Worm (Caenorhabditis elegans) whole organism, L4 larva: ENCODE results near the gene F46G10.1.

Experiments
- F10B5.3 ChIP-seq: sonication (generic microtip); optimal IDR thresholded peaks from 2 replicates; lab custom pipeline; 2016; ENCODE audit warnings: mild to moderate bottlenecking, missing genetic modification characterization, missing compliant biosample characterization
- R02D3.7 ChIP-seq: fragments of 150-350 bp; sonication (generic microtip); optimal IDR thresholded peaks from 3 replicates; lab custom pipeline; 2014; ENCODE audit warnings: missing biosample characterization, missing genetic modification characterization
- Y48G9A.11 ChIP-seq: fragments of 200-800 bp; sonication (Bioruptor generic); IDR thresholded peaks from 2 replicates; pipeline ENCODE4 v1.3.6; 2022; ENCODE audit warnings: missing genetic modification reagents, missing genetic modification characterization, missing compliant biosample characterization
- aha-1 ChIP-seq: fragments of 150-350 bp; peaks from one replicate; lab custom pipeline; 2014; ENCODE audit warnings: missing biosample characterization, missing genetic modification characterization
- aly-2 ChIP-seq: sonication (generic microtip); optimal IDR thresholded peaks from 2 replicates; lab custom pipeline; 2018; ENCODE audit warnings: missing biosample characterization, missing genetic modification characterization
- ceh-20 ChIP-seq: fragments of 200-800 bp; sonication (Bioruptor generic); IDR thresholded peaks from 2 replicates; pipeline ENCODE4 v1.3.6; 2022; ENCODE audit warnings: missing genetic modification reagents, missing genetic modification characterization, missing compliant biosample characterization
- ceh-32 ChIP-seq: sonication (generic microtip); optimal IDR thresholded peaks from 2 replicates; lab custom pipeline; 2016; ENCODE audit warnings: mild to moderate bottlenecking, missing genetic modification characterization, missing compliant biosample characterization; ENCODE audit not compliant: poor library complexity
- ceh-62 ChIP-seq: sonication (generic microtip); optimal IDR thresholded peaks from 2 replicates; lab custom pipeline; 2017; ENCODE audit warnings: missing biosample characterization, missing genetic modification characterization
- ceh-82 ChIP-seq: sonication (generic microtip); optimal IDR thresholded peaks from 2 replicates; lab custom pipeline; 2017; ENCODE audit warnings: missing biosample characterization, missing genetic modification characterization
- ces-1 ChIP-seq: fragments of 150-350 bp; sonication (generic microtip); optimal IDR thresholded peaks from 4 replicates; lab custom pipeline; 2014; ENCODE audit warnings: missing biosample characterization, missing genetic modification reagents, missing genetic modification characterization
- daf-12 ChIP-seq: fragments of 150-350 bp; optimal IDR thresholded peaks from 2 replicates; lab custom pipeline; 2014; ENCODE audit warnings: missing biosample characterization, missing genetic modification reagents, missing genetic modification characterization
- daf-19 ChIP-seq: fragments of 200-800 bp; sonication (Bioruptor generic); conservative IDR thresholded peaks from 2 replicates; pipeline ENCODE4 v1.3.6; 2022; ENCODE audit warnings: missing genetic modification characterization, missing compliant biosample characterization
- daf-8 ChIP-seq: fragments of 200-800 bp; sonication (Bioruptor generic); IDR thresholded peaks from 2 replicates; pipeline ENCODE4 v1.3.6; 2022; ENCODE audit warnings: missing genetic modification characterization, missing compliant biosample characterization
- dmd-6 ChIP-seq: fragments of 200-800 bp; sonication (Bioruptor generic); IDR thresholded peaks from 2 replicates; pipeline ENCODE4 v1.3.6; 2022; ENCODE audit warnings: missing genetic modification reagents, missing genetic modification characterization, missing compliant biosample characterization
- dmd-8 ChIP-seq: fragments of 200-800 bp; sonication (Bioruptor generic); IDR thresholded peaks from 2 replicates; pipeline ENCODE4 v1.3.6; 2022; ENCODE audit warnings: missing genetic modification characterization, missing compliant biosample characterization
- dpl-1 ChIP-seq: fragments of 150-350 bp; optimal IDR thresholded peaks from 2 replicates; lab custom pipeline; 2014; ENCODE audit warnings: missing biosample characterization, missing genetic modification reagents, missing genetic modification characterization
- duxl-1 ChIP-seq: sonication (generic microtip); optimal IDR thresholded peaks from 2 replicates; lab custom pipeline; 2016; ENCODE audit warnings: mild to moderate bottlenecking, missing genetic modification characterization, moderate library complexity, missing compliant biosample characterization; ENCODE audit not compliant: poor library complexity
- fkh-10 ChIP-seq: fragments of 150-350 bp; optimal IDR thresholded peaks from 2 replicates; lab custom pipeline; 2014; ENCODE audit warnings: missing biosample characterization, missing genetic modification reagents, missing genetic modification characterization
- fos-1 ChIP-seq: fragments of 150-350 bp; optimal IDR thresholded peaks from 2 replicates; lab custom pipeline; 2014; ENCODE audit warnings: missing biosample characterization, missing genetic modification characterization
- gei-8 ChIP-seq: fragments of 200-800 bp; sonication (Bioruptor generic); optimal IDR thresholded peaks from 2 replicates; lab custom pipeline; 2018; ENCODE audit warnings: mild to moderate bottlenecking, missing genetic modification characterization, missing compliant biosample characterization
- hif-1 ChIP-seq, 2 experiments: sonication (generic microtip); optimal IDR thresholded peaks; 2 replicates each; lab custom pipeline; 2016 to 2017; ENCODE audit warnings: missing compliant biosample characterization in 2 of 2, missing genetic modification characterization in 2 of 2, missing genetic modification reagents in 2 of 2, missing genotype in 2 of 2, mild to moderate bottlenecking in 1 of 2
- hlh-11 ChIP-seq: fragments of 200-800 bp; sonication (Bioruptor generic); optimal IDR thresholded peaks from 2 replicates; lab custom pipeline; 2018; ENCODE audit warnings: mild to moderate bottlenecking, missing genetic modification characterization, missing compliant biosample characterization
- hlh-30 ChIP-seq: sonication (generic microtip); optimal IDR thresholded peaks from 2 replicates; lab custom pipeline; 2017; ENCODE audit warnings: antibody characterized with exemption, mild to moderate bottlenecking, missing genetic modification characterization, missing compliant biosample characterization; ENCODE audit not compliant: insufficient read depth
- hmg-1.1 ChIP-seq: fragments of 200-800 bp; sonication (Bioruptor generic); IDR thresholded peaks from 2 replicates; pipeline ENCODE4 v1.3.6; 2022; ENCODE audit warnings: missing genetic modification reagents, missing genetic modification characterization, missing compliant biosample characterization
- lin-1 ChIP-seq: fragments of 200-800 bp; sonication (Bioruptor generic); IDR thresholded peaks from 2 replicates; pipeline ENCODE4 v1.3.6; 2022; ENCODE audit warnings: missing genetic modification reagents, missing genetic modification characterization, missing compliant biosample characterization
- lsy-2 ChIP-seq, 2 experiments: fragments of 150-350 bp in 1 of 2; sonication (generic microtip) in 1 of 2; optimal IDR thresholded peaks; 2 replicates each; lab custom pipeline; 2014 to 2017; ENCODE audit warnings: missing biosample characterization in 2 of 2, missing genetic modification characterization in 2 of 2
- madf-9 ChIP-seq: fragments of 200-800 bp; sonication (Bioruptor generic); conservative IDR thresholded peaks from 2 replicates; pipeline ENCODE4 v1.3.6; 2022; ENCODE audit warnings: missing genetic modification reagents, missing genetic modification characterization, missing compliant biosample characterization
- mdt-29 ChIP-seq: fragments of 200-800 bp; sonication (Bioruptor generic); IDR thresholded peaks from 2 replicates; pipeline ENCODE4 v1.3.6; 2022; ENCODE audit warnings: missing genetic modification reagents, missing genetic modification characterization, missing compliant biosample characterization
- mep-1 ChIP-seq: fragments of 150-350 bp; sonication (generic microtip); optimal IDR thresholded peaks from 3 replicates; lab custom pipeline; 2014; ENCODE audit warnings: missing biosample characterization, missing genetic modification characterization
- mes-2 ChIP-seq: sonication (generic microtip); optimal IDR thresholded peaks from 2 replicates; lab custom pipeline; 2016; ENCODE audit warnings: missing genotype, mild to moderate bottlenecking, missing genetic modification characterization, missing compliant biosample characterization; ENCODE audit not compliant: poor library complexity, severe bottlenecking
- nhr-102 ChIP-seq: sonication (generic microtip); optimal IDR thresholded peaks from 2 replicates; lab custom pipeline; 2016; ENCODE audit warnings: mild to moderate bottlenecking, missing genetic modification characterization, moderate library complexity, missing compliant biosample characterization
- nhr-11 ChIP-seq: fragments of 150-350 bp; optimal IDR thresholded peaks from 2 replicates; lab custom pipeline; 2014; ENCODE audit warnings: missing biosample characterization, missing genetic modification characterization
- nhr-111 ChIP-seq: fragments of 200-800 bp; sonication (Bioruptor generic); optimal IDR thresholded peaks from 2 replicates; lab custom pipeline; 2018; ENCODE audit warnings: mild to moderate bottlenecking, missing genetic modification characterization, missing compliant biosample characterization
- nhr-28 ChIP-seq: fragments of 150-350 bp; optimal IDR thresholded peaks from 2 replicates; lab custom pipeline; 2014; ENCODE audit warnings: missing biosample characterization, missing genetic modification characterization
- nhr-48 ChIP-seq: sonication (generic microtip); optimal IDR thresholded peaks from 2 replicates; lab custom pipeline; 2016; ENCODE audit warnings: mild to moderate bottlenecking, missing genetic modification characterization, missing compliant biosample characterization
- nhr-76 ChIP-seq: fragments of 150-350 bp; optimal IDR thresholded peaks from 2 replicates; lab custom pipeline; 2014; ENCODE audit warnings: missing biosample characterization, missing genetic modification characterization
- pha-4 ChIP-seq, 2 experiments: fragments of 150-350 bp in 1 of 2; fragments of 200-800 bp in 1 of 2; sonication (Bioruptor generic) in 1 of 2; IDR thresholded peaks in 1 of 2; optimal IDR thresholded peaks in 1 of 2; 2 replicates each; pipeline versions ENCODE4 v1.3.6 to Lab custom; 2014 to 2022; ENCODE audit warnings: missing genetic modification characterization in 2 of 2, missing genetic modification reagents in 2 of 2, missing biosample characterization in 1 of 2, missing compliant biosample characterization in 1 of 2
- php-3 ChIP-seq: fragments of 200-800 bp; sonication (Bioruptor generic); IDR thresholded peaks from 2 replicates; pipeline ENCODE4 v1.3.6; 2022; ENCODE audit warnings: missing genetic modification reagents, missing genetic modification characterization, missing compliant biosample characterization
- rbr-2 ChIP-seq: sonication (generic microtip); optimal IDR thresholded peaks from 2 replicates; lab custom pipeline; 2016; ENCODE audit warnings: missing genotype, missing genetic modification characterization, missing compliant biosample characterization
- saeg-2 ChIP-seq: fragments of 200-800 bp; sonication (Bioruptor generic); IDR thresholded peaks from 2 replicates; pipeline ENCODE4 v1.3.6; 2022; ENCODE audit warnings: missing genetic modification reagents, missing genetic modification characterization, missing compliant biosample characterization
- tra-1 ChIP-seq: fragments of 200-800 bp; sonication (Bioruptor generic); IDR thresholded peaks from 2 replicates; pipeline ENCODE4 v1.3.6; 2022; ENCODE audit warnings: missing genetic modification reagents, missing genetic modification characterization, missing compliant biosample characterization
- unc-130 ChIP-seq: sonication (generic microtip); optimal IDR thresholded peaks from 2 replicates; lab custom pipeline; 2016; ENCODE audit warnings: missing genetic modification reagents, missing genetic modification characterization, missing compliant biosample characterization
- unc-62 ChIP-seq, 3 experiments: fragments of 150-350 bp in 1 of 3; sonication (generic microtip); optimal IDR thresholded peaks in 2 of 3; peaks in 1 of 3; 1 replicate in 1 of 3; 2 replicates in 2 of 3; lab custom pipeline; 2014 to 2017; ENCODE audit warnings: missing biosample characterization in 3 of 3, missing genetic modification characterization in 3 of 3, missing genetic modification reagents in 3 of 3, missing genotype in 1 of 3
- zfp-2 ChIP-seq: sonication (generic microtip); optimal IDR thresholded peaks from 2 replicates; lab custom pipeline; 2016; ENCODE audit warnings: mild to moderate bottlenecking, missing genetic modification characterization, missing compliant biosample characterization
- zfp-3 ChIP-seq: fragments of 200-800 bp; sonication (Bioruptor generic); conservative IDR thresholded peaks from 2 replicates; pipeline ENCODE4 v1.3.6; 2022; ENCODE audit warnings: missing genetic modification reagents, missing genetic modification characterization, missing compliant biosample characterization

The F46G10.1 gene

DNA sequence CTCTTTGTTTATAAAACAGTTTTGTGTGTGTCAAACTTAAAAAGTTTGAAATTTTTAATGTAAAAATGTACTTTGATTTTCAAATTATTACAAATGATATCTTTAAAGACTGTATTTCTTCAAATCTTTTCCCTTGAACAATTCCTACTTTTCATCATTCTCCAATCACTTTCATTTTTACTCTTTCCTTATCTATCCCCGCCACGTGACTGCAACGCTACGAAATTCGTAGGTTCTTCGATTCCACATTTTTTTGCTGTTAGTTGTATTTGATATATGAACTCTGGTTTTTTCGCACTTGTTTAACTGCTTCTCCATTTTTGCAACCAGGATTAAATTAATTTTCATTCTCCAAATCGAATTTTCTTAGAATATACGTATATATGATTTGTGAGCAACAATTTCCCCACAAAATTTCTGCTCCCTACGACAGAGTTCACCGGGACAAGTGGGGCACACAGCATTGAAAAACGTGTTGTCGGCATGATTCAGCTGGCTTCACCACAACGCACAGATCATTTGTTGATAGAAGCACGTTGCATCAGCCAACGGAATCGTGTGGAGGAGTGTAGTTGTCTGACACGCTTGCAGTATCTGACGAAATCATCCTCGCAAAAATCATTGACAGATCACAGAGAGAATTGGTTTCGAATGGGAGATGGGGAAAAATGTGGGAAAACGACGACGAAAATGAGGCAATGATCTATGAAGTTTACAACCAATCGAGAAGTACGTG is 43.3 kb upstream of the F46G10.1 start (continued):
- TF ChIP-seq lin-1 (GFP tag; lab: Robert Waterston, UW) (peak; percentile 29; the same call in 1 of the 2 replicates), daf-19 (GFP tag; lab: Robert Waterston, UW) (no peak), nhr-102 (tag; lab: Kevin White, UChicago) (peak; percentile 48), hlh-30 (tag; lab: Kevin White, UChicago) (peak; percentile 80), dmd-8 (no peak), ceh-62 (tag; lab: Kevin White, UChicago) (no peak)

DNA sequence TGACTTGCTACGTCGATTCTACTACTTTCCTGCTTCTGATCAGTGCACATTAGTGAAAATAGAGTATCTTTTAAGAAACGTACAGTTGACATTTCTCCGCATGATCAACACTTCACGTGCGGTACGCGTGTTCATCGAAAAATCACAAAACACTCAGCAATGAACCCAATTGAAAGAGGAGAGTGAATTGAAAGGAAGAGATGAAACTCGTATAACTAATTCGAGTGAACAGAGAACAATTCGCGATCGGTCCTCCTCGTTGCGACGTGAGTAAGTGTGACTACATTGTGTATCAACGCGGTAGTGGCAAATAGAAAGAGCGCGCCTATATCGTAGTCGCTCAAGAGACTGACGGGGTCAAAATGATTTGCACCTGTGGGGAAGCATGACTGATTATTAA is 42.0 kb upstream of the F46G10.1 start:
- TF ChIP-seq daf-12 (tag; lab: Kevin White, UChicago) (no peak), php-3 (GFP tag; lab: Robert Waterston, UW) (0 out of 2 replicates have a peak, but pooled peaks have one; percentile 36), mep-1 (peak; percentile 86), ces-1 (GFP tag; lab: Kevin White, UChicago) (no peak), nhr-48 (tag; lab: Kevin White, UChicago) (peak; percentile 96), F10B5.3 (tag; lab: Kevin White, UChicago) (no peak), hif-1 (tag; optimal IDR thresholded peaks at IDR 0.05; lab: Kevin White, UChicago) (peak; percentile 18 to 75), hlh-11 (tag; lab: Kevin White, UChicago) (peak; percentile 92), dmd-6 (GFP tag; lab: Robert Waterston, UW) (peak; percentile 97), tra-1 (peak; percentile 63; the same call in 1 of the 2 replicates), aha-1 (tag; lab: Kevin White, UChicago) (peak; percentile 97), R02D3.7 (no peak), fkh-10 (GFP tag; lab: Kevin White, UChicago) (no peak), lsy-2 (tag; optimal IDR thresholded peaks at IDR 0.05; lab: Kevin White, UChicago) (peak; percentile 54 to 71), lin-1 (GFP tag; lab: Robert Waterston, UW) (0 out of 2 replicates have a peak, but pooled peaks have one; percentile 21), nhr-111 (no peak), unc-130 (no peak), gei-8 (GFP tag; lab: Kevin White, UChicago) (peak; percentile 65), ceh-32 (tag; lab: Kevin White, UChicago) (no peak), Y48G9A.11 (no peak), daf-8 (GFP tag; lab: Robert Waterston, UW) (no peak), nhr-11 (tag; lab: Kevin White, UChicago) (peak; percentile 57), mes-2 (peak; percentile 40), mdt-29 (GFP tag; lab: Robert Waterston, UW) (no peak), zfp-2 (no peak), duxl-1 (tag; lab: Kevin White, UChicago) (peak; percentile 28), dpl-1 (GFP tag; lab: Kevin White, UChicago) (no peak), pha-4 (GFP tag; IDR thresholded peaks at IDR 0.05; lab: Robert Waterston, UW) (no peak), pha-4 (tag; optimal IDR thresholded peaks at IDR 0.05; lab: Kevin White, UChicago) (peak; percentile 20), saeg-2 (GFP tag; lab: Robert Waterston, UW) (0 out of 2 replicates have a peak, but pooled peaks have one; percentile 28), nhr-102 (tag; lab: Kevin White, UChicago) (peak; percentile 74), nhr-28 (tag; lab: Kevin White, UChicago) (peak; percentile 92), rbr-2 (tag; lab: Kevin White, UChicago) (no peak), zfp-3 (no peak), unc-62 (GFP tag; optimal IDR thresholded peaks at IDR 0.05 in 1 of 2; lab: Kevin White, UChicago) (peak in 1 of 2 experiments; percentile 85), unc-62 (tag; optimal IDR thresholded peaks at IDR 0.05; lab: Kevin White, UChicago) (no peak), ceh-20 (GFP tag; lab: Robert Waterston, UW) (peak; percentile 34; the same call in 1 of the 2 replicates), fos-1 (tag; lab: Kevin White, UChicago) (no peak), hlh-30 (tag; lab: Kevin White, UChicago) (peak; percentile 94), nhr-76 (tag; lab: Kevin White, UChicago) (no peak), madf-9 (GFP tag; lab: Robert Waterston, UW) (no peak), ceh-82 (tag; lab: Kevin White, UChicago) (no peak), aly-2 (tag; lab: Kevin White, UChicago) (no peak), hmg-1.1 (GFP tag; lab: Robert Waterston, UW) (peak; percentile 15; the same call in 1 of the 2 replicates)
